Worm (Caenorhabditis elegans) whole organism, dauer: Measurements from ENCODE around the gene T22B2.1.

Experiments used
- unc-62 ChIP-seq: sonication (generic microtip); optimal IDR thresholded peaks from 2 replicates; lab custom pipeline; 2017; ENCODE audit warnings: missing biosample characterization, missing genetic modification reagents, missing genetic modification characterization

The T22B2.1 gene

DNA sequence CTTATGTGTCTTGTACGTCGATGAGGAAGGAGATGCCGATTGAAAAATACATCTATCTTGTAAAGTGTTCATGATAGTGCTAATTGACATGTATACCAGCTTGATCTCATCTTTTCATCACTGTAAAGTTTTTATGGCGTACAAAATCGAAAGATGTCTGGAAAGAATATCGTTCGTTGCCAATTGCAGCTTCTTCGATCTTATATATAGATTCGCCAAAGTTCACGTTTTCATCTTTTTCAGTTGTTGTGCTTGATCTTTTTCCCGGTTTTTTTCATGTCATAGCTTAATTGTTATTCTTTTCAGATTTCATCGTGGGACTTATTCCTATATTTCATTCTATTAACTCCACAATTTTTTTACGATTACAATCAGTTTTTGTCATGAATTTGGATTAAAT lies 5.5 kb downstream of the T22B2.1 start, which contains the start of gene adt-3:
TSS of gene adt-3 (plus strand) at position 301 of the 400 bp plus-strand sequence.
- TF ChIP-seq unc-62 = no peak

DNA sequence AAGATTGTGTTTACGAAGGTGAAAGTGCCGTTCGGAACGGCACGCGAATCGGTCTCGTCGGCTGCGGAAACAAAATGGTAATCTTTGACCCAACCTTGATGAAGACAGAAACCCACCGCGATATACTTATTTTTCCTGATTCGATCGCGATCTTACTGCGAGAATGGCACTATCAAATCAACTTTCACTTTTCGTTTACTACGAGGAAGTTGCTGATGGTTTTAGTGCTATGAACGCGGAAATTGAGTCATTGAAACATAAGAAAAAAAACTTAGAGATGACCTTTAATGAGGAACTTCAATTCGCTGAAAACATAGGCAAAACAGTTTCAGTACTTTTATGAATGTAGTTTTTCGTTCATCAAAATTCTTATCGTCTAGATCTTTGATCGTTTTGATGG lies 6.8 kb downstream of the T22B2.1 start:
- no peak for TF ChIP-seq unc-62

ce11 chrX:3937483-3937882 lies 11.6 kb downstream of the T22B2.1 start:
- TF ChIP-seq unc-62 = no peak

DNA sequence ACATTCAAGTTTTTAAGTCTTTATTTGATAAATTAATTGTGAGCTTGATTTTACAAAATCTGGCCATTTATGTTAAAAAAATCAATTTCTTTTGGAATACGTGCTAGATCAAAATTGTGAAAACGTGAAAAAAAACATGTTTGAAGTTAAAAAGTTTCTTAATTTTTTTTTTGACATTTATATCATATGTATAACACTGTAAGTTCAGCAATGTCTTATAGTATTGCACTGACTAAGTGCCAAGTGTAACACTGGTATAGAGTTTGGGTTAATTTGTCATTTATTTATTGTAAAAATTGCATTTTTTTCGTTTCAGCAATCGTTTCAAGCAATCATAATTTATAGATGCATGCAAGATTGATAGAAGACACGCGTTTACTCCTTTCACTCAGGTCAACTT lies 12.0 kb downstream of the T22B2.1 start:
- no peak for TF ChIP-seq unc-62

- no peak for TF ChIP-seq unc-62
Measured at ce11 chrX:3938950-3939349, 13.1 kb downstream of the T22B2.1 start, which contains the start of gene T19D2.3. Gene T19D2.3, plus strand, starts transcription at chrX:3939250.

DNA sequence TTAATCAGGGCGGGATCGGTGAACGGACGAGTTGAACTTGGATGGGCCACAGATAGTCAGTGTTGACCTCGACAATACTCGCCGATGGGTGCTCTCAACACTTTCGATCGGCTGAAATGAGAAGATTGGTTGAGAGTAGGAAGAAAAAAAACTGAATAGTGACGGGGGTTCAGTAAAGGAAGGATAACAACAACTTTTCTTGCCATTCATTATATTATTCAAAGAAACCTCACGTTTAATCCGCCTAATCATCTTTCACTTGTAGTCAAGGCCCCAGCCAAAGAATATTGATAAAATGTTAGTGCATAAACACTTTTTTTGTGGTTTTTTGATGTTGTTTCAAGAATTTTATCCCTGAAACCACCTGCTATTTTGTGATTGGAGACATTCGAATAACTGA lies 16.4 kb downstream of the T22B2.1 start, which contains the start of gene T19D2.13:
TSS of gene T19D2.13 (minus strand) at position 101 of the 400 bp plus-strand sequence.
- TF ChIP-seq unc-62 = no peak

- no peak for TF ChIP-seq unc-62
Measured at ce11 chrX:3943213-3943612, 17.3 kb downstream of the T22B2.1 start, which contains the start of gene ptp-4A2. Gene ptp-4A2, minus strand, starts transcription at chrX:3943313.

ce11 chrX:3944073-3944472 lies 18.2 kb downstream of the T22B2.1 start:
- TF ChIP-seq unc-62 = no peak

- no peak for TF ChIP-seq unc-62
Measured at ce11 chrX:3944961-3945587, 19.2 kb downstream of the T22B2.1 start.

DNA sequence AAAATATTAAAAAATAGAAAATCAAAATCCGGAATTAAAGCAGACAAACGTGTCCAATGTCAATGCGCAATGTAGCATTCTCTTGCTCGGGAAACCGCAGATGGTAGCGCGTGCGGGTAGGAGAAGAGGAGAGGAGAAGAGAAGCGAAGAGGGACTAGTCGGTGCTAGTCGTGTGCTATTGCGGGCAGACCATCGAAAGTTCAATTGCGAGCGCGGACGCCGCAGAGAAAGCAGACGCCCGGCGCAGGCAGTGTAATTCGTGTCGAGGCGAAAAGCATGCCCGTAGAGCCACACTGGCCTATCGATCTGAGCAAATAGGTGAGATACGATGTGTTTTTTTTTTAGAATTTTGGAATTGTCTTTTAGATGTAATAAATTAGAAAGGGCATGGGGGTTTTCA lies 19.8 kb downstream of the T22B2.1 start:
- TF ChIP-seq unc-62 = no peak

- TF ChIP-seq unc-62 = no peak
Measured at ce11 chrX:3949026-3949425, 23.1 kb downstream of the T22B2.1 start.

DNA sequence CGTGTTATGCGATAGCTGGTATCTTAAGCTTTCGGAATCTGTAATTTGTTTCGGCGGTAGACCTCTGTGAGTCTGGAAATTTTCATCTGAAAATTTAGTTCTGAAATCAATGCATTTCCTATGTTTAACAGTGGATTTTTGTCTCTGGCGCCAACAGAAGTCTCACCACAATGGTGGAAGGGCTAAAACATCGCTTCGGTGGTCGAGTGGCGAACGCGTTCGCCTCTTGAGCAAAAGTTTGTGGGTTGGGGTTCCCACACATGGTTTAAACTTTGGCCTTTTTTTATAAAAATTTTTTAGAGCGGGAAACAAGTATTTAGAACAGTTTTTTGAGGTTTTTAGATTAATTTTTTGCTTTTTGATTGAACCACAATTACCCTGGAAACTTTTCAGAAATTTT lies 23.9 kb downstream of the T22B2.1 start:
- no peak for TF ChIP-seq unc-62

- no peak for TF ChIP-seq unc-62
Measured at ce11 chrX:3952737-3953136, 26.9 kb downstream of the T22B2.1 start.

DNA sequence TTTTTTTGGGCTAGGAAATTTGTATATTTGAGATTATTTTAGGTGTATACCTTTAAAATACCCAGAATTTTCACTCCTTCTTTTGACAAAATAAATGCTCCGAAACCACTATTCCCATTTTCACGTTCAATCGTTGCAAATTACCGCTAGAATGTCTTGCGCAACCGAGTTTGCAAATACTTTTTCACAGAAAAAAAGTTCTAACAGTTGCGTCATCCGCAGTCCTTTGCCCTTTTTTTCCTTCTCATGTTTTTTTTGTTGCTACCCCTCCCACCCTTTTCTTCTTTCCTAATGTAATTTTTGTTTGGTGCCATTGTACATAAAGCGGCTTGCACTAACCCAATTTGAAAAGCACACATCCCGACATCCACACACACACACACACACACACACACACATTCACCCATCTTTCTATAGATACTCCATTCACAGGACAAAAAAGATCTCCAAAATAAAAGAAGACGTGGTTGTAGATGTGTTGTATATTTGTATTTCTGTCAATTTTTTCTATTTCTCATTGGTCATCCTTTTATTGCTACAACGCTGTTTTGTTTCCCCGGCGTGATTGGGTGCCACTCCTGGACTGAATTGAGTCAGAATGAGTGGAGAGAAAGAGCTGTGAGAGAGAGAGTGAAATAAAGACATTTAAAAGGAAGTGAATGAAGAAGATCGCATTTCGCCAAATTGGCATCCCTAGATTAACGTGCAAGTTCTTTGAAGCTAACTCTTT lies 31.8 kb downstream of the T22B2.1 start:
- TF ChIP-seq unc-62 = no peak

DNA sequence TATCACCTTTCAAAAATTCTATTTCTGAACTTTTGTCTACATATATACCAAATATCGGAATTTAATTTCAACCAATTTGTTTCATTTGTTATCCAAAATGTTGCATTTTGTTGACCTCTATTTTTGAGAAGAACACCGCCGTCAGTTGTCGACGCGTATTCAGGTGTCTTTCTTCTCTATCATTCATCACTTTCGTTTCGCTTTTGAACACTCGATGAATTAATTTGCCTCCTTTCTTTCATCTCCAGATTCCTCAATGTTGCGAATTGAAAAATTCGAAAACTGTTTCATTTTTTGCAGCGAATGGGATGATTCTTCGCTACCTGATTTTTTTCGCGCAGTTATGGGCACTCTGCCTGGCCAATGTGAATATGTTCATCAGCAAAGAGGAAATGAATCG lies 32.4 kb downstream of the T22B2.1 start, which contains the start of gene lin-18:
TSS of gene lin-18 (plus strand) at position 301 of the 400 bp plus-strand sequence.
- no peak for TF ChIP-seq unc-62

DNA sequence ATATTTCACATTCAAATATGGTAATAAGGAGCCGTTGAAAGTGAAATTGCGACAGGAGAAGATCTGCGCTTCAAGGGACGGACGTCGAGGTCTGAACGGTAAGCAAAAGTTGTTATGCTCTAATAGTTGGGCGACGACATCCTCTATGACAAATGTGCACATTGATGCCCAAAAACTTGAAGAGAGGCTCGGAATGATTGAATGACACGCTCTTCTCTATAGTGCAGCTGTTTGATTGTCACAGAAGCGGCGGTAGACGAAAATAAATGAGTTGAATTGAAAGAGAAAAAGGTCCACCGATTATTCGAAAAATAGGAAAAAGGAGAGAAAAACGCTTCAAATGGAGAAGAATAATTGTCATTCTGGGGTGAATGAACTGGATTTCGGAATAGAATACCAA lies 33.3 kb downstream of the T22B2.1 start:
- TF ChIP-seq unc-62 = no peak

DNA sequence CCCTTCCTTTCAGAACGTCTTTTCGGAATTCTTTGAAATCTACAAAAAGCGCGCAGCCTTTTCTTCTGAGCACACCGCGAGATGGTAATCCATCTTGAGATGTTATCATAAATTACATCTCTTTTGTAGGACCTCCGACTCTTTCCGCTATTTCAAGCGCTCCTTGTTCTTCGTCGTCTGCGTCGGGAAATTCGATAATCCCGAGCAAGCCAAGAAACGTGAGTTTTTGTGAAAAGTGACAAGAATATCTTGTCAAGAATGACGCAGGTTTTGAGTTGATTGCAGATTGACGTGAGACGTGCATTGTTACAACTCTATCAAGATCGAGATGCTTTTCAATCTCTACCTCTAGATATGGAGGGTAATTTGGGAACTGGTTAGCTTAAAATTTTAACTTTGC lies 34.5 kb downstream of the T22B2.1 start:
- TF ChIP-seq unc-62 = no peak

DNA sequence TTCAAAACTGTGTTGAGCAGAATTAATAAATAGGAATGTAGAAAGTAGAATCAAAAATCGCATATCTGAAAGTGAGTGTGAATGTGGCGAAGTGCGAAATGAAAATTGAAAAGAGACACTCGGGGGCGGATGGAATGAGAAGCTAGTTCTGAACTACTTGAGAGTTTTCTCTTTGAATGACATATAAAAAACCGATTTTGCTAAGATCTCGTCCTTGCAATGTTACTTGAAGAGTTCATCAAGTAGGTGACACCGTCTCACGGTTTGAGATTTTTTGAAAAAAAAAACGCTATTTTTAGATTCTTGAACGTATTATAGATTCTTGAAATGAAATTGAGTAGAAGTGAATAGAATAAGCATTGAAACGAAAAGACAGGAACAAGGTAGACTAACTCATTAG lies 40.5 kb downstream of the T22B2.1 start, which contains the start of gene C16B8.2:
TSS of gene C16B8.2 (minus strand) at position 101 of the 400 bp plus-strand sequence.
- TF ChIP-seq unc-62 = no peak
